Worm (Caenorhabditis elegans) whole organism, young adult: ENCODE results near the gene nspc-13.
A peak's percentile ranks its signal among the peaks of the same experiment; 100 is the strongest.

Experiments
- B0019.2 ChIP-seq: fragments of 200-800 bp; sonication (Bioruptor generic); conservative IDR thresholded peaks from 2 replicates; pipeline ENCODE4 v1.3.6; 2022; ENCODE audit warnings: missing genetic modification reagents, missing genetic modification characterization, missing compliant biosample characterization
- B0336.3 ChIP-seq: fragments of 200-800 bp; sonication (Bioruptor generic); IDR thresholded peaks from 2 replicates; pipeline ENCODE4 v1.3.6; 2022; ENCODE audit warnings: missing genetic modification characterization, missing compliant biosample characterization
- C17E4.6 ChIP-seq: fragments of 200-800 bp; sonication (Bioruptor generic); IDR thresholded peaks from 2 replicates; pipeline ENCODE4 v1.3.6; 2022; ENCODE audit warnings: missing genetic modification reagents, missing genetic modification characterization, missing compliant biosample characterization
- F10E7.11 ChIP-seq: sonication (generic microtip); optimal IDR thresholded peaks from 2 replicates; lab custom pipeline; 2017; ENCODE audit warnings: mild to moderate bottlenecking, missing genetic modification characterization, moderate library complexity, missing compliant biosample characterization
- F22D6.2 ChIP-seq: sonication (generic microtip); optimal IDR thresholded peaks from 2 replicates; lab custom pipeline; 2016; ENCODE audit warnings: mild to moderate bottlenecking, missing genetic modification characterization, missing compliant biosample characterization
- T07F8.4 ChIP-seq: sonication (generic microtip); optimal IDR thresholded peaks from 2 replicates; lab custom pipeline; 2016; ENCODE audit warnings: mild to moderate bottlenecking, missing genetic modification characterization, moderate library complexity, missing compliant biosample characterization
- ama-1 ChIP-seq, 3 experiments: fragments of 150-350 bp in 1 of 3; sonication (generic microtip) in 2 of 3; optimal IDR thresholded peaks; 2 replicates each; lab custom pipeline; 2014 to 2018; ENCODE audit warnings: missing biosample characterization in 2 of 3, missing genetic modification characterization in 2 of 3, missing genetic modification reagents in 2 of 3
- atf-7 ChIP-seq: sonication (generic microtip); optimal IDR thresholded peaks from 2 replicates; lab custom pipeline; 2017; ENCODE audit warnings: mild to moderate bottlenecking, missing genetic modification characterization, missing compliant biosample characterization
- athp-1 ChIP-seq: sonication (generic microtip); optimal IDR thresholded peaks from 2 replicates; lab custom pipeline; 2017; ENCODE audit warnings: mild to moderate bottlenecking, missing genetic modification characterization, missing compliant biosample characterization
- attf-3 ChIP-seq: fragments of 200-800 bp; sonication (Bioruptor generic); conservative IDR thresholded peaks from 2 replicates; pipeline ENCODE4 v1.3.6; 2022; ENCODE audit warnings: missing genetic modification reagents, missing genetic modification characterization, missing compliant biosample characterization
- attf-5 ChIP-seq: fragments of 200-800 bp; sonication (Bioruptor generic); optimal IDR thresholded peaks from 2 replicates; lab custom pipeline; 2018; ENCODE audit warnings: mild to moderate bottlenecking, missing genetic modification characterization, missing compliant biosample characterization
- ccch-3 ChIP-seq: fragments of 200-800 bp; sonication (Bioruptor generic); optimal IDR thresholded peaks from 2 replicates; lab custom pipeline; 2018; ENCODE audit warnings: mild to moderate bottlenecking, missing genetic modification characterization, missing compliant biosample characterization
- cebp-1 ChIP-seq, 2 experiments: fragments of 200-800 bp in 1 of 2; sonication (Bioruptor generic) in 1 of 2; sonication (generic microtip) in 1 of 2; IDR thresholded peaks in 1 of 2; optimal IDR thresholded peaks in 1 of 2; 2 replicates each; pipeline versions ENCODE4 v1.3.6 to Lab custom; 2017 to 2022; ENCODE audit warnings: missing compliant biosample characterization in 2 of 2, missing genetic modification characterization in 2 of 2, mild to moderate bottlenecking in 1 of 2, missing genetic modification reagents in 1 of 2, moderate library complexity in 1 of 2
- ceh-79 ChIP-seq: sonication (generic microtip); optimal IDR thresholded peaks from 2 replicates; lab custom pipeline; 2017; ENCODE audit warnings: mild to moderate bottlenecking, missing genetic modification characterization, missing compliant biosample characterization
- dox-1 ChIP-seq: fragments of 200-800 bp; sonication (Bioruptor generic); IDR thresholded peaks from 2 replicates; pipeline ENCODE4 v1.3.6; 2022; ENCODE audit warnings: missing genetic modification reagents, missing genetic modification characterization, missing compliant biosample characterization
- efl-1 ChIP-seq: fragments of 150-350 bp; optimal IDR thresholded peaks from 2 replicates; lab custom pipeline; 2014; ENCODE audit warnings: missing biosample characterization, missing genetic modification reagents, missing genetic modification characterization
- egl-18 ChIP-seq: fragments of 200-800 bp; sonication (Bioruptor generic); IDR thresholded peaks from 2 replicates; pipeline ENCODE4 v1.3.6; 2022; ENCODE audit warnings: missing genetic modification reagents, missing genetic modification characterization, missing compliant biosample characterization
- gei-17 ChIP-seq: fragments of 200-800 bp; sonication (Bioruptor generic); optimal IDR thresholded peaks from 2 replicates; lab custom pipeline; 2018; ENCODE audit warnings: mild to moderate bottlenecking, missing genetic modification characterization, missing compliant biosample characterization
- hlh-26 ChIP-seq: fragments of 200-800 bp; sonication (Bioruptor generic); conservative IDR thresholded peaks from 2 replicates; pipeline ENCODE4 v1.3.6; 2022; ENCODE audit warnings: missing genetic modification reagents, missing genetic modification characterization, missing compliant biosample characterization
- let-607 ChIP-seq, 2 experiments: fragments of 200-800 bp in 1 of 2; sonication (Bioruptor generic) in 1 of 2; sonication (generic microtip) in 1 of 2; optimal IDR thresholded peaks; 2 replicates each; lab custom pipeline; 2016 to 2018; ENCODE audit warnings: mild to moderate bottlenecking in 2 of 2, missing compliant biosample characterization in 2 of 2, missing genetic modification characterization in 2 of 2, moderate library complexity in 2 of 2, missing genotype in 1 of 2
- lin-26 ChIP-seq: fragments of 200-800 bp; sonication (Bioruptor generic); IDR thresholded peaks from 2 replicates; pipeline ENCODE4 v1.3.6; 2022; ENCODE audit warnings: missing genetic modification reagents, missing genetic modification characterization, missing compliant biosample characterization
- lir-1 ChIP-seq: fragments of 200-800 bp; sonication (Bioruptor generic); conservative IDR thresholded peaks from 2 replicates; pipeline ENCODE4 v1.3.6; 2022; ENCODE audit warnings: missing genetic modification reagents, missing genetic modification characterization, missing compliant biosample characterization
- lsl-1 ChIP-seq: fragments of 200-800 bp; sonication (Bioruptor generic); optimal IDR thresholded peaks from 2 replicates; lab custom pipeline; 2018; ENCODE audit warnings: mild to moderate bottlenecking, missing genetic modification characterization, moderate library complexity, missing compliant biosample characterization
- madf-3 ChIP-seq: fragments of 200-800 bp; sonication (Bioruptor generic); IDR thresholded peaks from 2 replicates; pipeline ENCODE4 v1.3.6; 2022; ENCODE audit warnings: missing genetic modification reagents, missing genetic modification characterization, missing compliant biosample characterization
- mcd-1 ChIP-seq: fragments of 200-800 bp; sonication (Bioruptor generic); IDR thresholded peaks from 2 replicates; pipeline ENCODE4 v1.3.6; 2022; ENCODE audit warnings: missing genetic modification reagents, missing genetic modification characterization, missing compliant biosample characterization
- mes-4 ChIP-seq: sonication (generic microtip); optimal IDR thresholded peaks from 2 replicates; lab custom pipeline; 2016; ENCODE audit warnings: missing genotype, missing genetic modification characterization, missing compliant biosample characterization
- mxl-1 ChIP-seq: sonication (generic microtip); optimal IDR thresholded peaks from 2 replicates; lab custom pipeline; 2016; ENCODE audit warnings: missing genetic modification characterization, missing compliant biosample characterization
- nfyb-1 ChIP-seq: fragments of 200-800 bp; sonication (Bioruptor generic); IDR thresholded peaks from 2 replicates; pipeline ENCODE4 v1.3.6; 2022; ENCODE audit warnings: missing genetic modification reagents, missing genetic modification characterization, missing compliant biosample characterization
- nhr-80 ChIP-seq: sonication (generic microtip); optimal IDR thresholded peaks from 2 replicates; lab custom pipeline; 2016; ENCODE audit warnings: missing genetic modification characterization, missing compliant biosample characterization
- nhr-90 ChIP-seq: sonication (generic microtip); optimal IDR thresholded peaks from 2 replicates; lab custom pipeline; 2016; ENCODE audit warnings: missing genotype, mild to moderate bottlenecking, missing genetic modification characterization, missing compliant biosample characterization
- snpc-1.3 ChIP-seq: sonication (generic microtip); optimal IDR thresholded peaks from 2 replicates; lab custom pipeline; 2017; ENCODE audit warnings: missing genetic modification characterization, mild to moderate bottlenecking, missing compliant biosample characterization, antibody characterized with exemption, moderate library complexity, missing genotype, missing genetic modification reagents; ENCODE audit not compliant: insufficient read depth
- snpc-3.4 ChIP-seq: sonication (generic microtip); optimal IDR thresholded peaks from 2 replicates; lab custom pipeline; 2017; ENCODE audit warnings: missing genetic modification characterization, mild to moderate bottlenecking, missing compliant biosample characterization, antibody characterized with exemption, moderate library complexity, missing genotype, missing genetic modification reagents
- tbx-9 ChIP-seq: sonication (generic microtip); optimal IDR thresholded peaks from 2 replicates; lab custom pipeline; 2016; ENCODE audit warnings: borderline replicate concordance, missing genetic modification characterization, inconsistent platforms, missing compliant biosample characterization
- unc-130 ChIP-seq: sonication (generic microtip); optimal IDR thresholded peaks from 2 replicates; lab custom pipeline; 2016; ENCODE audit warnings: missing genetic modification reagents, missing genetic modification characterization, missing compliant biosample characterization
- unc-62 ChIP-seq: fragments of 150-350 bp; optimal IDR thresholded peaks from 2 replicates; lab custom pipeline; 2014; ENCODE audit warnings: missing biosample characterization, missing genetic modification reagents, missing genetic modification characterization
- xnd-1 ChIP-seq: sonication (generic microtip); optimal IDR thresholded peaks from 2 replicates; lab custom pipeline; 2016; ENCODE audit warnings: missing genotype, missing genetic modification reagents, missing genetic modification characterization, missing compliant biosample characterization
- ztf-25 ChIP-seq: fragments of 200-800 bp; sonication (Bioruptor generic); IDR thresholded peaks from 2 replicates; pipeline ENCODE4 v1.3.6; 2022; ENCODE audit warnings: missing genetic modification reagents, missing genetic modification characterization, missing compliant biosample characterization

nspc-13 gene

ce11 chrX:12317560-12317959 is 39.7 kb upstream of the nspc-13 start:
- TF ChIP-seq xnd-1 (tag; lab: Kevin White, UChicago), result no peak

ce11 chrX:12320737-12321136 is 36.5 kb upstream of the nspc-13 start, which contains the start of gene ceh-40:
ceh-40 (minus strand) TSS chrX:12320777.
- TF ChIP-seq unc-62 (GFP tag; lab: Kevin White, UChicago), result peak; percentile 5
- no peak for TF ChIP-seq snpc-3.4 (tag; lab: Kevin White, UChicago)
- no peak for TF ChIP-seq mcd-1 (GFP tag; lab: Robert Waterston, UW)
- TF ChIP-seq F10E7.11, result no peak

ce11 chrX:12321357-12321756 is 35.9 kb upstream of the nspc-13 start, which contains the start of gene F17A2.13:
F17A2.13 (plus strand) TSS chrX:12321657.
- TF ChIP-seq B0019.2 (no peak), dox-1 (GFP tag; lab: Robert Waterston, UW) (no peak), lsl-1 (GFP tag; lab: Kevin White, UChicago) (no peak), atf-7 (tag; lab: Kevin White, UChicago) (no peak), nhr-80 (tag; lab: Kevin White, UChicago) (no peak), C17E4.6 (GFP tag; lab: Robert Waterston, UW) (no peak), snpc-1.3 (tag; lab: Kevin White, UChicago) (no peak), attf-3 (no peak), let-607 (tag; optimal IDR thresholded peaks at IDR 0.05; lab: Kevin White, UChicago) (no peak), mes-4 (no peak), nfyb-1 (GFP tag; lab: Robert Waterston, UW) (no peak), B0336.3 (GFP tag; lab: Robert Waterston, UW) (no peak), ceh-79 (tag; lab: Kevin White, UChicago) (no peak), ztf-25 (no peak), madf-3 (GFP tag; lab: Robert Waterston, UW) (no peak)

- TF ChIP-seq lin-26 (GFP tag; lab: Robert Waterston, UW) (no peak), nhr-90 (tag; lab: Kevin White, UChicago) (no peak), unc-130 (no peak), hlh-26 (GFP tag; lab: Robert Waterston, UW) (no peak), attf-5 (GFP tag; lab: Kevin White, UChicago) (no peak), T07F8.4 (no peak), athp-1 (tag; lab: Kevin White, UChicago) (no peak)
- TF ChIP-seq, all 124 proteins: peak for 0
Measured at ce11 chrX:12323439-12323838, 33.8 kb upstream of the nspc-13 start, which contains the start of gene srd-40. srd-40 (plus strand) TSS chrX:12323739.

- TF ChIP-seq lir-1 (GFP tag; lab: Robert Waterston, UW), result no peak
- TF ChIP-seq nhr-90 (tag; lab: Kevin White, UChicago), result no peak
- TF ChIP-seq tbx-9, result no peak
- TF ChIP-seq cebp-1 (GFP tag; IDR thresholded peaks at IDR 0.05; lab: Robert Waterston, UW), result no peak
- TF ChIP-seq cebp-1 (tag; optimal IDR thresholded peaks at IDR 0.05; lab: Kevin White, UChicago), result no peak
- TF ChIP-seq egl-18 (GFP tag; lab: Robert Waterston, UW), result no peak
- TF ChIP-seq ama-1 (optimal IDR thresholded peaks at IDR 0.05; lab: Kevin White, UChicago), result no peak
- TF ChIP-seq ama-1 (GFP tag; optimal IDR thresholded peaks at IDR 0.05; lab: Kevin White, UChicago), result no peak
- no peak for TF ChIP-seq efl-1 (GFP tag; lab: Kevin White, UChicago)
- no peak for TF ChIP-seq mxl-1 (tag; lab: Kevin White, UChicago)
- TF ChIP-seq F22D6.2 (tag; lab: Kevin White, UChicago), result no peak
- TF ChIP-seq ccch-3, result no peak
- TF ChIP-seq gei-17, result no peak
- no peak for TF ChIP-seq B0019.2
- TF ChIP-seq, all 124 proteins: peak for 0
Measured at ce11 chrX:12326424-12326823, 30.8 kb upstream of the nspc-13 start, which contains the start of gene srd-41. srd-41 (plus strand) TSS chrX:12326724.
